Worm (Caenorhabditis elegans): ENCODE data around the gene C29F9.5.

ce11 chrIII:154168-154567 is 36.9 kb downstream of the C29F9.5 start:
- TF ChIP-seq pha-4 (tag; optimal IDR thresholded peaks at IDR 0.05) (no peak), nhr-28 (tag; optimal IDR thresholded peaks at IDR 0.05) (no peak), elt-1 (tag; optimal IDR thresholded peaks at IDR 0.05; ENCODE audit: borderline replicate concordance, insufficient read depth) (no peak)

Data from whole organism, mixed stage, embryonic.